Fruit fly (Drosophila melanogaster): ENCODE measurements around the gene Cp15.

The Cp15 gene

DNA sequence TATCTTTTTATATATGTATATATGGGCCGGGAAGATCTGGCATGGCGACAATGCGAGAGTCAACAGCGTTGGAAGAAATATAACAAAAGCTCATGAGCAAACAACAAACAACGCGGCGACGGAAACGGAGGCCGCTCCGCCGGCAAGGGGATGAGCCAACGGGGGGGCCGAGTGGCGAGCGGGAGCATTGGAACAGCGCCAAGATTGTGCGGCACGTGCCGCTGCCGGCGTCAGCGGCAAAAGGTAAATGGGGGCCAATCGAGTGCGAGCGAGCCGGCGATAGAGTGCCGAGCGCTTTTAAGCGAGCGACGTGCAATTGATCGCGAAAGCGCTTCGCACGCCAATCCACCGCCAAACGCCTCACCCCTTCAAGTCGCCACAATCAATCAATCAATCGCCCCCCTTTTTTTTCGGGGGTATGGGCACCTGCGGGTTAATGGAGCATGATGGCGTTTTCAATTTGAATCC lies 31.8 kb upstream of the Cp15 start (continued):
- no peak for TF ChIP-seq CG14965 (GFP tag; optimal IDR thresholded peaks at IDR 0.05; ENCODE audit: borderline replicate concordance)
- peak; percentile 8 for TF ChIP-seq CHES-1-like (GFP tag; optimal IDR thresholded peaks at IDR 0.05)
- 0 out of 2 replicates have a peak, but pooled peaks have one; percentile 14 for TF ChIP-seq Nf-YA (GFP tag; IDR thresholded peaks at IDR 0.05)
- no peak for TF ChIP-seq fru (optimal IDR thresholded peaks at IDR 0.05)
- TF ChIP-seq CG4707 (GFP tag; optimal IDR thresholded peaks at IDR 0.05): peak; percentile 47
- peak; percentile 30; the same call in 1 of the 2 replicates for TF ChIP-seq ssp (GFP tag; IDR thresholded peaks at IDR 0.05)
- peak; percentile 98 for TF ChIP-seq sug (tag; optimal IDR thresholded peaks at IDR 0.05)
- no peak for TF ChIP-seq Dp (GFP tag; optimal IDR thresholded peaks at IDR 0.05)
- peak; percentile 64 for TF ChIP-seq CG7556 (GFP tag; optimal IDR thresholded peaks at IDR 0.05)
- TF ChIP-seq dpn (GFP tag; optimal IDR thresholded peaks at IDR 0.05): peak; percentile 37
- peak; percentile 63; the same call in 1 of the 3 replicates for TF ChIP-seq z (GFP tag; IDR thresholded peaks at IDR 0.05)
- TF ChIP-seq CG7786 (GFP tag; optimal IDR thresholded peaks at IDR 0.05): no peak
- TF ChIP-seq ash1 (GFP tag; optimal IDR thresholded peaks at IDR 0.05): peak; percentile 48
- TF ChIP-seq lola (GFP tag; optimal IDR thresholded peaks at IDR 0.05): peak in 1 of 3 experiments; percentile 40
- TF ChIP-seq CG6654 (GFP tag; optimal IDR thresholded peaks at IDR 0.05): peak; percentile 34
- peak; percentile 73 for TF ChIP-seq nom (GFP tag; optimal IDR thresholded peaks at IDR 0.05)
- peak; percentile 6 for TF ChIP-seq Myb (GFP tag; optimal IDR thresholded peaks at IDR 0.05)
- TF ChIP-seq CG10543 (GFP tag; optimal IDR thresholded peaks at IDR 0.05): peak; percentile 97
- peak; percentile 62 for TF ChIP-seq CG13123 (GFP tag; optimal IDR thresholded peaks at IDR 0.05)
- TF ChIP-seq CG7271 (tag; optimal IDR thresholded peaks at IDR 0.05): no peak
- no peak for TF ChIP-seq CG8478 (optimal IDR thresholded peaks at IDR 0.05)
- TF ChIP-seq org-1 (GFP tag; optimal IDR thresholded peaks at IDR 0.05): peak; percentile 52
- TF ChIP-seq prd (optimal IDR thresholded peaks at IDR 0.05): no peak
- TF ChIP-seq prd (GFP tag; IDR thresholded peaks at IDR 0.05): peak; percentile 40; the same call in 1 of the 3 replicates
- peak; percentile 4 for TF ChIP-seq Hsf (GFP tag; optimal IDR thresholded peaks at IDR 0.05)
- peak; percentile 93 for TF ChIP-seq Med (GFP tag)
- peak; percentile 81 for TF ChIP-seq odd (GFP tag; optimal IDR thresholded peaks at IDR 0.05)
- peak; percentile 69 for TF ChIP-seq bcd (GFP tag; optimal IDR thresholded peaks at IDR 0.05)
- TF ChIP-seq cato (GFP tag; optimal IDR thresholded peaks at IDR 0.05; ENCODE audit: borderline replicate concordance): peak; percentile 37
- TF ChIP-seq crol (GFP tag; IDR thresholded peaks at IDR 0.05): peak; percentile 97
- TF ChIP-seq CG10959 (GFP tag; IDR thresholded peaks at IDR 0.05): peak; percentile 36; the same call in 1 of the 2 replicates
- TF ChIP-seq chinmo (GFP tag; IDR thresholded peaks at IDR 0.05; ENCODE audit: partially characterized antibody): peak; percentile 95
- TF ChIP-seq Lim3 (GFP tag; IDR thresholded peaks at IDR 0.05): 0 out of 2 replicates have a peak, but pooled peaks have one; percentile 19
- peak; percentile 28 for TF ChIP-seq twi (tag; optimal IDR thresholded peaks at IDR 0.05)
- peak; percentile 92 for TF ChIP-seq sens (GFP tag)
- TF ChIP-seq CrebB (tag; optimal IDR thresholded peaks at IDR 0.05): peak; percentile 55
- TF ChIP-seq CG12391 (tag; optimal IDR thresholded peaks at IDR 0.05): peak; percentile 44
- TF ChIP-seq lov (optimal IDR thresholded peaks at IDR 0.05): no peak
- TF ChIP-seq lov (GFP tag; IDR thresholded peaks at IDR 0.05): 0 out of 3 replicates have a peak, but pooled peaks have one; percentile 25
- TF ChIP-seq sob (GFP tag; IDR thresholded peaks at IDR 0.05): peak; percentile 74
- peak; percentile 28 for TF ChIP-seq tap (tag; optimal IDR thresholded peaks at IDR 0.05)
- peak; percentile 21 for TF ChIP-seq CG1603 (tag; optimal IDR thresholded peaks at IDR 0.05)
- TF ChIP-seq vnd (GFP tag; IDR thresholded peaks at IDR 0.05; ENCODE audit: partially characterized antibody): 0 out of 3 replicates have a peak, but pooled peaks have one; percentile 20
- peak; percentile 56 for TF ChIP-seq CG8359 (GFP tag; optimal IDR thresholded peaks at IDR 0.05; ENCODE audit: borderline replicate concordance)
- TF ChIP-seq sim (GFP tag; IDR thresholded peaks at IDR 0.05): no peak; the same call in 1 of the 2 replicates
- TF ChIP-seq caup (GFP tag; optimal IDR thresholded peaks at IDR 0.05; ENCODE audit: severe bottlenecking): peak; percentile 72
- TF ChIP-seq CG13624 (GFP tag; optimal IDR thresholded peaks at IDR 0.05): peak; percentile 60
- TF ChIP-seq Deaf1 (tag; optimal IDR thresholded peaks at IDR 0.05): peak; percentile 81
- TF ChIP-seq Ets65A (GFP tag): peak; percentile 63
- no peak; the same call in 1 of the 2 replicates for TF ChIP-seq Ravus (GFP tag; IDR thresholded peaks at IDR 0.05)
- TF ChIP-seq ci (GFP tag; IDR thresholded peaks at IDR 0.05): peak; percentile 86

Data from whole organism, embryonic.